Worm (Caenorhabditis elegans) whole organism, L3 larva: Measurements from ENCODE around the gene bath-37.

Experiments used
- aly-2 ChIP-seq: fragments of 150-350 bp; optimal IDR thresholded peaks from 2 replicates; lab custom pipeline; 2014; ENCODE audit warnings: missing biosample characterization, missing genetic modification characterization
- ama-1 ChIP-seq: fragments of 150-350 bp; optimal IDR thresholded peaks from 2 replicates; lab custom pipeline; 2018
- egl-27 ChIP-seq: sonication (generic microtip); optimal IDR thresholded peaks from 4 replicates; lab custom pipeline; 2017; ENCODE audit warnings: missing biosample characterization, missing genetic modification reagents, missing genetic modification characterization
- egl-5 ChIP-seq: fragments of 150-350 bp; optimal IDR thresholded peaks from 2 replicates; lab custom pipeline; 2017; ENCODE audit warnings: missing biosample characterization, missing genetic modification reagents, missing genetic modification characterization, inconsistent platforms
- elt-2 ChIP-seq: sonication (generic microtip); optimal IDR thresholded peaks from 2 replicates; lab custom pipeline; 2016; ENCODE audit warnings: missing genetic modification reagents, mild to moderate bottlenecking, missing genetic modification characterization, missing compliant biosample characterization
- fkh-10 ChIP-seq: sonication (generic microtip); optimal IDR thresholded peaks from 2 replicates; lab custom pipeline; 2017; ENCODE audit warnings: missing biosample characterization, missing genetic modification reagents, missing genetic modification characterization
- hmg-11 ChIP-seq: sonication (generic microtip); optimal IDR thresholded peaks from 2 replicates; lab custom pipeline; 2016; ENCODE audit warnings: missing genetic modification characterization, missing compliant biosample characterization
- lin-15B ChIP-seq: fragments of 150-350 bp; optimal IDR thresholded peaks from 2 replicates; lab custom pipeline; 2014; ENCODE audit warnings: missing biosample characterization, missing genetic modification characterization
- lin-39 ChIP-seq: fragments of 150-350 bp; optimal IDR thresholded peaks from 2 replicates; lab custom pipeline; 2018; ENCODE audit warnings: missing biosample characterization, missing genetic modification reagents, missing genetic modification characterization
- lsy-12 ChIP-seq: sonication (generic microtip); optimal IDR thresholded peaks from 2 replicates; lab custom pipeline; 2016; ENCODE audit warnings: mild to moderate bottlenecking, missing genetic modification characterization, missing compliant biosample characterization
- nfya-1 ChIP-seq: sonication (generic microtip); optimal IDR thresholded peaks from 2 replicates; lab custom pipeline; 2017; ENCODE audit warnings: missing genetic modification characterization, mild to moderate bottlenecking, missing compliant biosample characterization, antibody characterized with exemption, moderate library complexity; ENCODE audit not compliant: insufficient read depth
- nhr-12 ChIP-seq: fragments of 150-350 bp; optimal IDR thresholded peaks from 2 replicates; lab custom pipeline; 2014; ENCODE audit warnings: missing biosample characterization, missing genetic modification characterization
- nhr-25 ChIP-seq: sonication (generic microtip); optimal IDR thresholded peaks from 2 replicates; lab custom pipeline; 2017; ENCODE audit warnings: missing biosample characterization, missing genetic modification characterization
- nhr-28 ChIP-seq: fragments of 150-350 bp; optimal IDR thresholded peaks from 2 replicates; lab custom pipeline; 2014; ENCODE audit warnings: missing biosample characterization, missing genetic modification characterization
- nhr-77 ChIP-seq: fragments of 150-350 bp; optimal IDR thresholded peaks from 2 replicates; lab custom pipeline; 2014; ENCODE audit warnings: missing biosample characterization, missing genetic modification characterization
- pha-4 ChIP-seq: fragments of 150-350 bp; optimal IDR thresholded peaks from 2 replicates; lab custom pipeline; 2014; ENCODE audit warnings: missing biosample characterization, missing genetic modification reagents, missing genetic modification characterization
- skn-1 ChIP-seq: fragments of 150-350 bp; optimal IDR thresholded peaks from 2 replicates; lab custom pipeline; 2014; ENCODE audit warnings: missing biosample characterization, missing genetic modification characterization
- snpc-4 ChIP-seq: fragments of 150-350 bp; optimal IDR thresholded peaks from 2 replicates; lab custom pipeline; 2014; ENCODE audit warnings: missing biosample characterization, missing genetic modification characterization
- tbx-2 ChIP-seq: sonication (generic microtip); optimal IDR thresholded peaks from 2 replicates; lab custom pipeline; 2016; ENCODE audit warnings: mild to moderate bottlenecking, missing genetic modification characterization, missing compliant biosample characterization
- zag-1 ChIP-seq: fragments of 150-350 bp; optimal IDR thresholded peaks from 2 replicates; lab custom pipeline; 2014; ENCODE audit warnings: missing biosample characterization, missing genetic modification characterization

bath-37 gene

ce11 chrIV:12113056-12113455 lies 44.4 kb downstream of the bath-37 start:
- TF ChIP-seq egl-5 (tag; lab: Kevin White, UChicago) (peak; percentile 43), nfya-1 (tag; lab: Kevin White, UChicago) (peak; percentile 17), tbx-2 (tag; lab: Kevin White, UChicago) (no peak)

- TF ChIP-seq skn-1 (no peak), aly-2 (tag; lab: Kevin White, UChicago) (no peak), fkh-10 (GFP tag; lab: Kevin White, UChicago) (peak; percentile 81), nfya-1 (tag; lab: Kevin White, UChicago) (peak; percentile 17)
Observed at ce11 chrIV:12114498-12114897, 45.8 kb downstream of the bath-37 start.

ce11 chrIV:12120536-12120935 lies 51.8 kb downstream of the bath-37 start:
- TF ChIP-seq lsy-12 (tag; lab: Kevin White, UChicago) (no peak), nfya-1 (tag; lab: Kevin White, UChicago) (peak; percentile 97), nhr-12 (no peak)

ce11 chrIV:12121076-12121475 lies 52.4 kb downstream of the bath-37 start, which contains the start of the genes ddb-1 and M18.6:
Gene ddb-1, minus strand, starts transcription at chrIV:12121165.
Gene M18.6, plus strand, starts transcription at chrIV:12121310.
- no peak for TF ChIP-seq aly-2 (tag; lab: Kevin White, UChicago)
- peak; percentile 2 for TF ChIP-seq elt-2 (tag; lab: Kevin White, UChicago)
- no peak for TF ChIP-seq zag-1 (tag; lab: Kevin White, UChicago)
- peak; percentile 81 for TF ChIP-seq pha-4 (tag; lab: Kevin White, UChicago)
- TF ChIP-seq nhr-25 (tag; lab: Kevin White, UChicago), result peak; percentile 8
- TF ChIP-seq nfya-1 (tag; lab: Kevin White, UChicago), result peak; percentile 66
- peak; percentile 7 for TF ChIP-seq snpc-4 (tag; lab: Kevin White, UChicago)
- peak; percentile 30 for TF ChIP-seq lin-39 (tag; lab: Kevin White, UChicago)
- TF ChIP-seq lin-15B (tag; lab: Kevin White, UChicago), result peak; percentile 68

ce11 chrIV:12122874-12123664 lies 54.4 kb downstream of the bath-37 start, which contains the start of gene aly-3:
Gene aly-3, plus strand, starts transcription at chrIV:12123282.
- TF ChIP-seq lin-15B (tag; lab: Kevin White, UChicago) (peak; percentile 13), lin-39 (tag; lab: Kevin White, UChicago) (peak; percentile 9), elt-2 (tag; lab: Kevin White, UChicago) (peak; percentile 4), hmg-11 (tag; lab: Kevin White, UChicago) (peak; percentile 34), nfya-1 (tag; lab: Kevin White, UChicago) (peak; percentile 63), nhr-77 (tag; lab: Kevin White, UChicago) (no peak), pha-4 (tag; lab: Kevin White, UChicago) (peak; percentile 59), egl-27 (tag; lab: Kevin White, UChicago) (no peak), ama-1 (lab: Kevin White, UChicago) (peak; percentile 15), nhr-28 (tag; lab: Kevin White, UChicago) (no peak)
